Fruit fly (Drosophila melanogaster) whole organism, embryonic: Measurements from ENCODE around the gene CG13033.
A peak's percentile ranks its signal among the peaks of the same experiment; 100 is the strongest.

Experiments
- Ada2b ChIP-seq: fragments of 200-800 bp; sonication (Bioruptor generic); IDR thresholded peaks from 2 replicates; pipeline ENCODE4 v1.3.6; 2022; ENCODE audit warnings: missing biosample characterization, missing genetic modification characterization
- Atf6 ChIP-seq: fragments of 200-800 bp; sonication (Bioruptor generic); IDR thresholded peaks from 2 replicates; pipeline ENCODE4 v1.3.6; 2022; ENCODE audit warnings: missing biosample characterization, missing genetic modification characterization
- B-H2 ChIP-seq: fragments of 200-800 bp; sonication (Bioruptor generic); optimal IDR thresholded peaks from 2 replicates; lab custom pipeline; 2018; ENCODE audit warnings: missing biosample characterization, mild to moderate bottlenecking, missing genetic modification characterization
- CG1233 ChIP-seq: fragments of 200-800 bp; sonication (Bioruptor generic); optimal IDR thresholded peaks from 4 replicates; lab custom pipeline; 2018; ENCODE audit warnings: missing biosample characterization, mild to moderate bottlenecking, missing genetic modification characterization
- CG13296 ChIP-seq: fragments of 200-800 bp; sonication (Bioruptor generic); optimal IDR thresholded peaks from 3 replicates; lab custom pipeline; 2018; ENCODE audit warnings: missing biosample characterization, mild to moderate bottlenecking, missing genetic modification characterization
- CG14050 ChIP-seq: fragments of 200-800 bp; sonication (Bioruptor generic); IDR thresholded peaks from 3 replicates; pipeline ENCODE4 v1.3.6; 2022; ENCODE audit warnings: missing biosample characterization, missing genetic modification characterization
- CG14965 ChIP-seq: fragments of 200-800 bp; sonication (Bioruptor generic); optimal IDR thresholded peaks from 2 replicates; lab custom pipeline; 2016; ENCODE audit warnings: missing biosample characterization, missing genetic modification characterization, borderline replicate concordance
- CG1603 ChIP-seq: fragments of 200-800 bp; sonication (Bioruptor generic); optimal IDR thresholded peaks from 2 replicates; lab custom pipeline; 2019; ENCODE audit warnings: missing biosample characterization, mild to moderate bottlenecking, missing genetic modification characterization, moderate library complexity
- CG18619 ChIP-seq: fragments of 200-800 bp; sonication (Bioruptor generic); optimal IDR thresholded peaks from 3 replicates; lab custom pipeline; 2017; ENCODE audit warnings: missing biosample characterization, mild to moderate bottlenecking, missing genetic modification characterization
- CG3065 ChIP-seq: fragments of 200-800 bp; sonication (Bioruptor generic); optimal IDR thresholded peaks from 2 replicates; lab custom pipeline; 2016; ENCODE audit warnings: missing biosample characterization, missing genetic modification characterization
- CG32772 ChIP-seq: fragments of 200-800 bp; sonication (Bioruptor generic); IDR thresholded peaks from 2 replicates; pipeline ENCODE4 v1.3.6; 2022; ENCODE audit warnings: missing biosample characterization, missing genetic modification characterization
- CG3838 ChIP-seq: fragments of 200-800 bp; sonication (Bioruptor generic); optimal IDR thresholded peaks from 3 replicates; lab custom pipeline; 2016; ENCODE audit warnings: missing biosample characterization, missing genetic modification characterization
- CG3847 ChIP-seq: fragments of 200-800 bp; sonication (Bioruptor generic); IDR thresholded peaks from 2 replicates; pipeline ENCODE4 v1.3.6; 2022; ENCODE audit warnings: missing biosample characterization, missing genetic modification characterization
- CG5180 ChIP-seq: fragments of 200-800 bp; sonication (Bioruptor generic); optimal IDR thresholded peaks from 3 replicates; lab custom pipeline; 2017; ENCODE audit warnings: missing biosample characterization, missing genetic modification characterization, mild to moderate bottlenecking, moderate library complexity, missing genetic modification reagents
- CG6791 ChIP-seq: fragments of 200-800 bp; sonication (Bioruptor generic); IDR thresholded peaks from 3 replicates; pipeline ENCODE4 v1.3.6; 2022; ENCODE audit warnings: missing biosample characterization, missing genetic modification characterization; ENCODE audit not compliant: partially characterized antibody
- CG8281 ChIP-seq: fragments of 200-800 bp; sonication (Bioruptor generic); optimal IDR thresholded peaks from 2 replicates; lab custom pipeline; 2018; ENCODE audit warnings: missing biosample characterization, mild to moderate bottlenecking, missing genetic modification characterization, moderate library complexity
- CG8359 ChIP-seq: fragments of 200-800 bp; sonication (Bioruptor generic); optimal IDR thresholded peaks from 2 replicates; lab custom pipeline; 2017; ENCODE audit warnings: missing biosample characterization, mild to moderate bottlenecking, missing genetic modification characterization, borderline replicate concordance
- CkIIα-i1 ChIP-seq: fragments of 200-800 bp; sonication (Bioruptor generic); IDR thresholded peaks from 2 replicates; pipeline ENCODE4 v1.3.6; 2022; ENCODE audit warnings: missing biosample characterization, missing genetic modification characterization
- CoRest ChIP-seq: fragments of 200-800 bp; sonication (Bioruptor generic); optimal IDR thresholded peaks from 3 replicates; lab custom pipeline; 2018; ENCODE audit warnings: missing biosample characterization, mild to moderate bottlenecking, missing genetic modification characterization, moderate library complexity
- CrebB ChIP-seq: fragments of 200-800 bp; sonication (Bioruptor generic); optimal IDR thresholded peaks from 3 replicates; lab custom pipeline; 2018; ENCODE audit warnings: missing biosample characterization, mild to moderate bottlenecking, missing genetic modification characterization
- D ChIP-seq, 2 experiments: fragments of 200-800 bp in 1 of 2; fragments of >200 bp in 1 of 2; sonication (Bioruptor generic) in 1 of 2; optimal IDR thresholded peaks; 2 replicates in 1 of 2; 3 replicates in 1 of 2; lab custom pipeline; 2017; ENCODE audit warnings: mild to moderate bottlenecking in 1 of 2, missing biosample characterization in 1 of 2, missing genetic modification characterization in 1 of 2, missing genetic modification reagents in 1 of 2
- E2f1 ChIP-seq: fragments of 200-800 bp; sonication (Bioruptor generic); IDR thresholded peaks from 2 replicates; pipeline ENCODE4 v1.3.6; 2022; ENCODE audit warnings: missing biosample characterization, missing genetic modification characterization
- Ets65A ChIP-seq: fragments of 200-800 bp; sonication (Bioruptor generic); peaks from one replicate; lab custom pipeline; 2016; ENCODE audit warnings: missing biosample characterization, missing genetic modification characterization
- HLH3B ChIP-seq: fragments of 200-800 bp; sonication (Bioruptor generic); IDR thresholded peaks from 2 replicates; pipeline ENCODE4 v1.3.6; 2022; ENCODE audit warnings: missing biosample characterization, missing genetic modification characterization
- Hand ChIP-seq: fragments of 200-800 bp; sonication (Bioruptor generic); optimal IDR thresholded peaks from 2 replicates; lab custom pipeline; 2017; ENCODE audit warnings: mild to moderate bottlenecking, missing biosample characterization, missing genetic modification reagents, missing genetic modification characterization
- Mrtf ChIP-seq: fragments of 200-800 bp; sonication (Bioruptor generic); IDR thresholded peaks from 3 replicates; pipeline ENCODE4 v1.3.6; 2022; ENCODE audit warnings: missing biosample characterization, missing genetic modification characterization
- NC2β ChIP-seq: fragments of 200-800 bp; sonication (Bioruptor generic); optimal IDR thresholded peaks from 2 replicates; lab custom pipeline; 2016; ENCODE audit warnings: missing biosample characterization, missing genetic modification characterization
- Nf-YC ChIP-seq: fragments of 200-800 bp; optimal IDR thresholded peaks from 3 replicates; lab custom pipeline; 2019; ENCODE audit warnings: missing biosample characterization, mild to moderate bottlenecking, missing genetic modification characterization, moderate library complexity
- Pdp1 ChIP-seq, 2 experiments: fragments of 200-800 bp; sonication (Bioruptor generic); optimal IDR thresholded peaks; 3 replicates each; lab custom pipeline; 2016; ENCODE audit warnings: missing biosample characterization in 2 of 2, missing genetic modification characterization in 2 of 2, mild to moderate bottlenecking in 1 of 2, moderate library complexity in 1 of 2
- Ptx1 ChIP-seq: fragments of 200-800 bp; sonication (Bioruptor generic); IDR thresholded peaks from 2 replicates; pipeline ENCODE4 v1.3.6; 2022; ENCODE audit warnings: missing biosample characterization, missing genetic modification characterization
- Usf ChIP-seq: fragments of 200-800 bp; sonication (Bioruptor generic); optimal IDR thresholded peaks from 2 replicates; lab custom pipeline; 2017; ENCODE audit warnings: missing genotype, missing biosample characterization, missing genetic modification characterization
- al ChIP-seq: fragments of 200-800 bp; sonication (Bioruptor generic); IDR thresholded peaks from 2 replicates; pipeline ENCODE4 v1.3.6; 2022; ENCODE audit warnings: missing biosample characterization, missing genetic modification characterization
- aop ChIP-seq: fragments of 200-800 bp; sonication (Bioruptor generic); IDR thresholded peaks from 2 replicates; pipeline ENCODE4 v1.3.6; 2022; ENCODE audit warnings: missing biosample characterization, missing genetic modification characterization
- ap ChIP-seq: fragments of 200-800 bp; sonication (Bioruptor generic); IDR thresholded peaks from 2 replicates; pipeline ENCODE4 v1.3.6; 2022; ENCODE audit warnings: missing biosample characterization, missing genetic modification characterization
- ara ChIP-seq: fragments of 200-800 bp; sonication (Bioruptor generic); IDR thresholded peaks from 2 replicates; pipeline ENCODE4 v1.3.6; 2022; ENCODE audit warnings: missing biosample characterization, missing genetic modification characterization
- ase ChIP-seq: fragments of 200-800 bp; sonication (Bioruptor generic); IDR thresholded peaks from 3 replicates; pipeline ENCODE4 v1.3.6; 2022; ENCODE audit warnings: missing biosample characterization, missing genetic modification characterization
- dmrt11E ChIP-seq: fragments of 200-800 bp; sonication (Bioruptor generic); optimal IDR thresholded peaks from 3 replicates; lab custom pipeline; 2018; ENCODE audit warnings: missing biosample characterization, mild to moderate bottlenecking, missing genetic modification characterization, moderate library complexity
- en ChIP-seq: fragments of 200-800 bp; sonication (Bioruptor generic); optimal IDR thresholded peaks from 2 replicates; lab custom pipeline; 2016; ENCODE audit warnings: missing biosample characterization, missing genetic modification characterization
- lola ChIP-seq, 3 experiments: fragments of >200 bp in 2 of 3; fragments of 200-800 bp in 1 of 3; sonication (Bioruptor generic) in 1 of 3; optimal IDR thresholded peaks; 2 replicates each; lab custom pipeline; 2017 to 2019; ENCODE audit warnings: missing biosample characterization in 3 of 3, missing genetic modification characterization in 3 of 3, mild to moderate bottlenecking in 1 of 3, moderate library complexity in 1 of 3
- mam ChIP-seq: fragments of 200-800 bp; sonication (Bioruptor generic); optimal IDR thresholded peaks from 3 replicates; lab custom pipeline; 2016; ENCODE audit warnings: missing biosample characterization, missing genetic modification characterization
- mld ChIP-seq: fragments of 200-800 bp; sonication (Bioruptor generic); IDR thresholded peaks from 3 replicates; pipeline ENCODE4 v1.3.6; 2022; ENCODE audit warnings: missing biosample characterization, missing genetic modification characterization; ENCODE audit not compliant: partially characterized antibody
- org-1 ChIP-seq: fragments of 200-800 bp; sonication (Bioruptor generic); optimal IDR thresholded peaks from 2 replicates; lab custom pipeline; 2017; ENCODE audit warnings: missing biosample characterization, missing genetic modification characterization
- pho ChIP-seq: fragments of 200-800 bp; sonication (Bioruptor generic); optimal IDR thresholded peaks from 2 replicates; lab custom pipeline; 2016; ENCODE audit warnings: missing biosample characterization, missing genetic modification characterization
- row ChIP-seq: fragments of 200-800 bp; sonication (Bioruptor generic); IDR thresholded peaks from 3 replicates; pipeline ENCODE4 v1.3.6; 2022; ENCODE audit warnings: missing biosample characterization, missing genetic modification characterization
- sens-2 ChIP-seq: fragments of 200-800 bp; sonication (Bioruptor generic); IDR thresholded peaks from 2 replicates; pipeline ENCODE4 v1.3.6; 2022; ENCODE audit warnings: missing biosample characterization, missing genetic modification characterization
- sr ChIP-seq: fragments of 200-800 bp; sonication (Bioruptor generic); IDR thresholded peaks from 3 replicates; pipeline ENCODE4 v1.3.6; 2022; ENCODE audit warnings: missing biosample characterization, missing genetic modification characterization
- sug ChIP-seq: fragments of 200-800 bp; optimal IDR thresholded peaks from 2 replicates; lab custom pipeline; 2019; ENCODE audit warnings: missing biosample characterization, mild to moderate bottlenecking, missing genetic modification characterization, moderate library complexity
- unc-4 ChIP-seq: fragments of 200-800 bp; sonication (Bioruptor generic); IDR thresholded peaks from 2 replicates; pipeline ENCODE4 v1.3.6; 2022; ENCODE audit warnings: missing biosample characterization, missing genetic modification characterization; ENCODE audit not compliant: partially characterized antibody
- zfh1 ChIP-seq: fragments of 200-800 bp; sonication (Bioruptor generic); IDR thresholded peaks from 3 replicates; pipeline ENCODE4 v1.3.6; 2022; ENCODE audit warnings: missing biosample characterization, missing genetic modification characterization

The CG13033 gene

dm6 chr3L:16571014-16571738 is 25.7 kb upstream of the CG13033 start (continued):
- TF ChIP-seq CG1233 (GFP tag; lab: Kevin White, UChicago) (peak; percentile 29), B-H2 (GFP tag; lab: Kevin White, UChicago) (no peak), CG18619 (peak; percentile 28), Hand (GFP tag; lab: Kevin White, UChicago) (no peak), CG6791 (no peak), zfh1 (peak; percentile 37; the same call in 1 of the 3 replicates), org-1 (no peak), mam (GFP tag; lab: Kevin White, UChicago) (peak; percentile 50), Atf6 (GFP tag; lab: Robert Waterston, UW) (peak; percentile 71), NC2β (GFP tag; lab: Kevin White, UChicago) (no peak), CG5180 (GFP tag; lab: Kevin White, UChicago) (no peak), Ada2b (GFP tag; lab: Robert Waterston, UW) (peak; percentile 48), CG3065 (GFP tag; lab: Kevin White, UChicago) (no peak), ase (no peak), Mrtf (0 out of 3 replicates have a peak, but pooled peaks have one; percentile 40), CG13296 (GFP tag; lab: Kevin White, UChicago) (peak; percentile 42), Usf (no peak), dmrt11E (tag; lab: Kevin White, UChicago) (peak; percentile 17), unc-4 (GFP tag; lab: Robert Waterston, UW) (no peak), D (optimal IDR thresholded peaks at IDR 0.05; lab: Kevin White, UChicago) (no peak), D (GFP tag; optimal IDR thresholded peaks at IDR 0.05; lab: Kevin White, UChicago) (no peak), lola (GFP tag; optimal IDR thresholded peaks at IDR 0.05; lab: Kevin White, UChicago) (peak in 1 of 3 experiments; percentile 14), E2f1 (GFP tag; lab: Robert Waterston, UW) (no peak), CG14965 (GFP tag; lab: Kevin White, UChicago) (no peak), CoRest (tag; lab: Kevin White, UChicago) (peak; percentile 61), row (GFP tag; lab: Robert Waterston, UW) (peak; percentile 75), aop (GFP tag; lab: Robert Waterston, UW) (no peak), HLH3B (GFP tag; lab: Robert Waterston, UW) (0 out of 2 replicates have a peak, but pooled peaks have one; percentile 13), Pdp1 (GFP tag; optimal IDR thresholded peaks at IDR 0.05; lab: Kevin White, UChicago) (peak in 1 of 2 experiments; percentile 42), ara (peak; percentile 48), CrebB (tag; lab: Kevin White, UChicago) (no peak), CG8281 (no peak), en (GFP tag; lab: Kevin White, UChicago) (peak; percentile 5), ap (GFP tag; lab: Robert Waterston, UW) (peak; percentile 31; the same call in 1 of the 2 replicates), CG14050 (GFP tag; lab: Robert Waterston, UW) (peak; percentile 46; the same call in 2 of the 3 replicates), CG3838 (GFP tag; lab: Kevin White, UChicago) (no peak), CG8359 (GFP tag; lab: Kevin White, UChicago) (peak; percentile 93), CG1603 (tag; lab: Kevin White, UChicago) (no peak), Ets65A (GFP tag; lab: Kevin White, UChicago) (peak; percentile 22), sens-2 (no peak), Ptx1 (GFP tag; lab: Robert Waterston, UW) (no peak; the same call in 1 of the 2 replicates), mld (GFP tag; lab: Robert Waterston, UW) (no peak), CkIIα-i1 (GFP tag; lab: Robert Waterston, UW) (no peak), al (GFP tag; lab: Robert Waterston, UW) (peak; percentile 77), pho (GFP tag; lab: Kevin White, UChicago) (peak; percentile 44), sr (GFP tag; lab: Robert Waterston, UW) (no peak), sug (tag; lab: Kevin White, UChicago) (peak; percentile 37), CG3847 (GFP tag; lab: Robert Waterston, UW) (peak; percentile 52), Nf-YC (tag; lab: Kevin White, UChicago) (peak; percentile 32), CG32772 (GFP tag; lab: Robert Waterston, UW) (no peak)
